Fruit fly (Drosophila melanogaster) whole organism: Measurements from ENCODE around the gene Hf.

Experiments used
- CG8478 ChIP-seq: fragments of >200 bp; optimal IDR thresholded peaks from 2 replicates; lab custom pipeline; 2018; ENCODE audit warnings: inconsistent platforms
- pan ChIP-seq: fragments of >200 bp; optimal IDR thresholded peaks from 2 replicates; lab custom pipeline; 2017
- psq ChIP-seq: fragments of >200 bp; optimal IDR thresholded peaks from 2 replicates; lab custom pipeline; 2017
- usp ChIP-seq: fragments of >200 bp; optimal IDR thresholded peaks from 2 replicates; lab custom pipeline; 2017; ENCODE audit warnings: missing biosample characterization, missing genetic modification characterization, mixed read lengths

DNA sequence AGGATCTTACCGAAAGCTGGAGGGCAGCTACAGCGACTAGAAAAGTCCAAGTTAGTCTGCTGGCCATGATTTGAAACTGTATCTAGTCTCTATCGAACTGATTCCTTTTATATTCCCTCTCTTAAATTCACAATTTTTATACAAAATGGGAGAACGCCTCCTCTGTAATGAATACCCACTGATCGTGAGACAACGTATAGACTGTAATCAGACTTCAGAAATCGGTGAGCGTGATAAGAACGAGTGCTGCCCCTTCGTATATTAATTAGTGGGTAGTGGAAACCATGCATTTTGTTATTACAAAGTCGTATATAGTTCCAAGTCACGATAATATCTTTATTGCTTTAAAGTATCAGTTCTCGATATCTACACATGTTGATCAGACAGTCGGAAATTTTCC lies 1.1 kb downstream of the Hf start, which contains the start of gene OS9:
- TF ChIP-seq usp (no peak), psq (lab: Kevin White, UChicago) (no peak), pan (lab: Kevin White, UChicago) (no peak), CG8478 (lab: Kevin White, UChicago) (no peak)
